Fruit fly (Drosophila melanogaster) whole organism, embryonic: ENCODE results near the gene Aps.

Experiments used
- Abd-B ChIP-seq: fragments of 200-800 bp; sonication (Bioruptor generic); optimal IDR thresholded peaks from 2 replicates; lab custom pipeline; 2018; ENCODE audit warnings: missing biosample characterization, mild to moderate bottlenecking, missing genetic modification characterization, moderate library complexity
- Bdp1 ChIP-seq: fragments of 200-800 bp; sonication (Bioruptor generic); optimal IDR thresholded peaks from 3 replicates; lab custom pipeline; 2016; ENCODE audit warnings: missing biosample characterization, missing genetic modification characterization
- C15 ChIP-seq: fragments of 200-800 bp; sonication (Bioruptor generic); IDR thresholded peaks from 3 replicates; pipeline ENCODE4 v1.3.6; 2022; ENCODE audit warnings: missing biosample characterization, missing genetic modification characterization
- CG11695 ChIP-seq: fragments of 200-800 bp; sonication (Bioruptor generic); IDR thresholded peaks from 3 replicates; pipeline ENCODE4 v1.3.6; 2022; ENCODE audit warnings: missing biosample characterization, missing genetic modification characterization
- CG12104 ChIP-seq: fragments of 200-800 bp; sonication (Bioruptor generic); optimal IDR thresholded peaks from 3 replicates; lab custom pipeline; 2016; ENCODE audit warnings: missing biosample characterization, missing genetic modification characterization
- CG12391 ChIP-seq: fragments of 200-800 bp; sonication (Bioruptor generic); optimal IDR thresholded peaks from 3 replicates; lab custom pipeline; 2018; ENCODE audit warnings: missing biosample characterization, mild to moderate bottlenecking, missing genetic modification characterization, moderate library complexity
- CG13123 ChIP-seq: fragments of 200-800 bp; sonication (Bioruptor generic); optimal IDR thresholded peaks from 2 replicates; lab custom pipeline; 2016; ENCODE audit warnings: missing biosample characterization, missing genetic modification characterization
- CG13424 ChIP-seq: fragments of 200-800 bp; sonication (Bioruptor generic); optimal IDR thresholded peaks from 2 replicates; lab custom pipeline; 2019; ENCODE audit warnings: missing biosample characterization, mild to moderate bottlenecking, missing genetic modification characterization, moderate library complexity
- CG13775 ChIP-seq: fragments of 200-800 bp; sonication (Bioruptor generic); optimal IDR thresholded peaks from 3 replicates; lab custom pipeline; 2017; ENCODE audit warnings: missing biosample characterization, mild to moderate bottlenecking, missing genetic modification characterization
- CG15479 ChIP-seq: fragments of 200-800 bp; sonication (Bioruptor generic); optimal IDR thresholded peaks from 3 replicates; lab custom pipeline; 2019; ENCODE audit warnings: missing biosample characterization, mild to moderate bottlenecking, missing genetic modification characterization, moderate library complexity
- CG15696 ChIP-seq: fragments of 200-800 bp; sonication (Bioruptor generic); optimal IDR thresholded peaks from 2 replicates; lab custom pipeline; 2019; ENCODE audit warnings: missing biosample characterization, mild to moderate bottlenecking, missing genetic modification characterization, moderate library complexity
- CG1603 ChIP-seq: fragments of 200-800 bp; sonication (Bioruptor generic); optimal IDR thresholded peaks from 2 replicates; lab custom pipeline; 2019; ENCODE audit warnings: missing biosample characterization, mild to moderate bottlenecking, missing genetic modification characterization, moderate library complexity
- CG17359 ChIP-seq: fragments of 200-800 bp; sonication (Bioruptor generic); optimal IDR thresholded peaks from 3 replicates; lab custom pipeline; 2018; ENCODE audit warnings: missing biosample characterization, mild to moderate bottlenecking, missing genetic modification characterization, moderate library complexity
- CG17829 ChIP-seq: fragments of 200-800 bp; optimal IDR thresholded peaks from 2 replicates; lab custom pipeline; 2019; ENCODE audit warnings: missing biosample characterization, mild to moderate bottlenecking, missing genetic modification characterization, moderate library complexity
- CG2712 ChIP-seq: fragments of 200-800 bp; optimal IDR thresholded peaks from 3 replicates; lab custom pipeline; 2019; ENCODE audit warnings: missing biosample characterization, mild to moderate bottlenecking, missing genetic modification characterization, moderate library complexity
- CG30020 ChIP-seq: fragments of 200-800 bp; optimal IDR thresholded peaks from 2 replicates; lab custom pipeline; 2019; ENCODE audit warnings: missing biosample characterization, mild to moderate bottlenecking, missing genetic modification characterization, moderate library complexity
- CG32772 ChIP-seq: fragments of 200-800 bp; sonication (Bioruptor generic); IDR thresholded peaks from 2 replicates; pipeline ENCODE4 v1.3.6; 2022; ENCODE audit warnings: missing biosample characterization, missing genetic modification characterization
- CG3838 ChIP-seq: fragments of 200-800 bp; sonication (Bioruptor generic); optimal IDR thresholded peaks from 3 replicates; lab custom pipeline; 2016; ENCODE audit warnings: missing biosample characterization, missing genetic modification characterization
- CG5180 ChIP-seq: fragments of 200-800 bp; sonication (Bioruptor generic); optimal IDR thresholded peaks from 3 replicates; lab custom pipeline; 2017; ENCODE audit warnings: missing biosample characterization, missing genetic modification characterization, mild to moderate bottlenecking, moderate library complexity, missing genetic modification reagents
- CG7556 ChIP-seq: fragments of 200-800 bp; sonication (Bioruptor generic); optimal IDR thresholded peaks from 2 replicates; lab custom pipeline; 2017; ENCODE audit warnings: missing biosample characterization, mild to moderate bottlenecking, missing genetic modification characterization
- CG8478 ChIP-seq: fragments of >200 bp; optimal IDR thresholded peaks from 2 replicates; lab custom pipeline; 2018
- ERR ChIP-seq: fragments of 200-800 bp; sonication (Bioruptor generic); optimal IDR thresholded peaks from 2 replicates; lab custom pipeline; 2016; ENCODE audit warnings: missing biosample characterization, missing genetic modification characterization
- MBD-R2 ChIP-seq: fragments of 200-800 bp; sonication (Bioruptor generic); IDR thresholded peaks from 2 replicates; pipeline ENCODE4 v1.3.6; 2022; ENCODE audit warnings: missing biosample characterization, missing genetic modification characterization
- Med ChIP-seq: fragments of 200-800 bp; sonication (Bioruptor generic); peaks from one replicate; lab custom pipeline; 2016; ENCODE audit warnings: missing biosample characterization, missing genetic modification characterization, mild to moderate bottlenecking, inconsistent platforms, moderate library complexity
- Mes4 ChIP-seq: fragments of 200-800 bp; sonication (Bioruptor generic); optimal IDR thresholded peaks from 2 replicates; lab custom pipeline; 2016; ENCODE audit warnings: missing biosample characterization, missing genetic modification characterization
- Opbp ChIP-seq: fragments of 200-800 bp; sonication (Bioruptor generic); IDR thresholded peaks from 3 replicates; pipeline ENCODE4 v1.3.6; 2022; ENCODE audit warnings: missing biosample characterization, missing genetic modification characterization; ENCODE audit not compliant: partially characterized antibody
- Usf ChIP-seq: fragments of 200-800 bp; sonication (Bioruptor generic); optimal IDR thresholded peaks from 2 replicates; lab custom pipeline; 2017; ENCODE audit warnings: missing genotype, missing biosample characterization, missing genetic modification characterization
- Xrp1 ChIP-seq: fragments of 200-800 bp; sonication (Bioruptor generic); IDR thresholded peaks from 2 replicates; pipeline ENCODE4 v1.3.6; 2022; ENCODE audit warnings: missing biosample characterization, missing genetic modification characterization
- bab2 ChIP-seq: fragments of 200-800 bp; sonication (Bioruptor generic); optimal IDR thresholded peaks from 2 replicates; lab custom pipeline; 2016; ENCODE audit warnings: missing biosample characterization, missing genetic modification characterization
- bbx ChIP-seq: fragments of 200-800 bp; sonication (Bioruptor generic); IDR thresholded peaks from 2 replicates; pipeline ENCODE4 v1.3.6; 2022; ENCODE audit warnings: missing biosample characterization, missing genetic modification characterization; ENCODE audit not compliant: partially characterized antibody
- chinmo ChIP-seq: fragments of 200-800 bp; sonication (Bioruptor generic); IDR thresholded peaks from 4 replicates; pipeline ENCODE4 v1.3.6; 2022; ENCODE audit warnings: missing biosample characterization, missing genetic modification characterization; ENCODE audit not compliant: partially characterized antibody
- crol ChIP-seq: fragments of 200-800 bp; sonication (Bioruptor generic); IDR thresholded peaks from 2 replicates; pipeline ENCODE4 v1.3.6; 2022; ENCODE audit warnings: missing biosample characterization, missing genetic modification characterization
- dpn ChIP-seq, 2 experiments: fragments of 200-800 bp; sonication (Bioruptor generic); optimal IDR thresholded peaks; 3 replicates each; lab custom pipeline; 2016; ENCODE audit warnings: missing biosample characterization in 2 of 2, missing genetic modification characterization in 2 of 2
- dysf ChIP-seq: fragments of 200-800 bp; sonication (Bioruptor generic); IDR thresholded peaks from 3 replicates; pipeline ENCODE4 v1.3.6; 2022; ENCODE audit warnings: missing biosample characterization, missing genetic modification characterization
- ems ChIP-seq: fragments of 200-800 bp; sonication (Bioruptor generic); optimal IDR thresholded peaks from 3 replicates; lab custom pipeline; 2016; ENCODE audit warnings: missing biosample characterization, missing genetic modification characterization
- grau ChIP-seq: fragments of 200-800 bp; optimal IDR thresholded peaks from 3 replicates; lab custom pipeline; 2019; ENCODE audit warnings: missing biosample characterization, mild to moderate bottlenecking, missing genetic modification characterization, moderate library complexity
- kni ChIP-seq: fragments of 200-800 bp; sonication (Bioruptor generic); optimal IDR thresholded peaks from 3 replicates; lab custom pipeline; 2017; ENCODE audit warnings: mild to moderate bottlenecking, missing biosample characterization, missing genetic modification reagents, missing genetic modification characterization
- lola ChIP-seq, 3 experiments: fragments of >200 bp in 2 of 3; fragments of 200-800 bp in 1 of 3; sonication (Bioruptor generic) in 1 of 3; optimal IDR thresholded peaks; 2 replicates each; lab custom pipeline; 2017 to 2019; ENCODE audit warnings: missing biosample characterization in 3 of 3, missing genetic modification characterization in 3 of 3, mild to moderate bottlenecking in 1 of 3, moderate library complexity in 1 of 3
- onecut ChIP-seq: fragments of 200-800 bp; sonication (Bioruptor generic); IDR thresholded peaks from 2 replicates; pipeline ENCODE4 v1.3.6; 2022; ENCODE audit warnings: missing biosample characterization, missing genetic modification characterization
- pros ChIP-seq: fragments of 200-800 bp; sonication (Bioruptor generic); optimal IDR thresholded peaks from 3 replicates; lab custom pipeline; 2019; ENCODE audit warnings: missing biosample characterization, mild to moderate bottlenecking, missing genetic modification characterization, moderate library complexity
- psq ChIP-seq: fragments of 200-800 bp; sonication (Bioruptor generic); optimal IDR thresholded peaks from 2 replicates; lab custom pipeline; 2017; ENCODE audit warnings: missing biosample characterization, missing genetic modification characterization
- sens ChIP-seq: fragments of 200-800 bp; sonication (Bioruptor generic); peaks from one replicate; lab custom pipeline; 2016; ENCODE audit warnings: missing biosample characterization, missing genetic modification characterization
- sqz ChIP-seq: fragments of 200-800 bp; sonication (Bioruptor generic); optimal IDR thresholded peaks from 3 replicates; lab custom pipeline; 2018; ENCODE audit warnings: missing biosample characterization, mild to moderate bottlenecking, missing genetic modification characterization
- stwl ChIP-seq: fragments of 200-800 bp; sonication (Bioruptor generic); optimal IDR thresholded peaks from 3 replicates; lab custom pipeline; 2018; ENCODE audit warnings: missing biosample characterization, mild to moderate bottlenecking, missing genetic modification characterization, moderate library complexity
- tio ChIP-seq: fragments of 200-800 bp; sonication (Bioruptor generic); optimal IDR thresholded peaks from 2 replicates; lab custom pipeline; 2017; ENCODE audit warnings: missing biosample characterization, missing genetic modification characterization, inconsistent platforms
- tll ChIP-seq, 2 experiments: fragments of 200-800 bp in 1 of 2; fragments of >200 bp in 1 of 2; sonication (Bioruptor generic) in 1 of 2; optimal IDR thresholded peaks; 2 replicates each; lab custom pipeline; 2017 to 2019; ENCODE audit warnings: missing biosample characterization in 2 of 2, missing genetic modification characterization in 2 of 2, mild to moderate bottlenecking in 1 of 2, moderate library complexity in 1 of 2
- z ChIP-seq: fragments of 200-800 bp; sonication (Bioruptor generic); IDR thresholded peaks from 3 replicates; pipeline ENCODE4 v1.3.6; 2022; ENCODE audit warnings: missing biosample characterization, missing genetic modification characterization
- zen ChIP-seq: fragments of 200-800 bp; sonication (Bioruptor generic); optimal IDR thresholded peaks from 3 replicates; lab custom pipeline; 2018; ENCODE audit warnings: missing biosample characterization, mild to moderate bottlenecking, missing genetic modification characterization, moderate library complexity
- zfh1 ChIP-seq: fragments of 200-800 bp; sonication (Bioruptor generic); IDR thresholded peaks from 3 replicates; pipeline ENCODE4 v1.3.6; 2022; ENCODE audit warnings: missing biosample characterization, missing genetic modification characterization

Aps gene

dm6 chr3L:10849620-10850302, 49.2 kb downstream of the Aps start (continued):
- TF ChIP-seq CG3838 (GFP tag; lab: Kevin White, UChicago) (no peak), CG12104 (peak; percentile 32), tll (GFP tag; optimal IDR thresholded peaks at IDR 0.05; lab: Kevin White, UChicago) (peak in 1 of 2 experiments; percentile 27), CG2712 (tag; lab: Kevin White, UChicago) (peak; percentile 63), CG30020 (tag; lab: Kevin White, UChicago) (peak; percentile 2), C15 (GFP tag; lab: Robert Waterston, UW) (no peak), stwl (tag; lab: Kevin White, UChicago) (peak; percentile 13), CG32772 (GFP tag; lab: Robert Waterston, UW) (0 out of 2 replicates have a peak, but pooled peaks have one; percentile 17), CG11695 (GFP tag; lab: Robert Waterston, UW) (peak; percentile 20; the same call in 1 of the 3 replicates), sens (peak; percentile 79), Opbp (GFP tag; lab: Robert Waterston, UW) (peak; percentile 13; the same call in 1 of the 3 replicates), zen (tag; lab: Kevin White, UChicago) (peak; percentile 31), sqz (peak; percentile 80), kni (GFP tag; lab: Kevin White, UChicago) (peak; percentile 78), Bdp1 (GFP tag; lab: Kevin White, UChicago) (no peak), Usf (no peak), lola (GFP tag; optimal IDR thresholded peaks at IDR 0.05; lab: Kevin White, UChicago) (peak in 1 of 3 experiments; percentile 62), CG13123 (GFP tag; lab: Kevin White, UChicago) (peak; percentile 2), onecut (GFP tag; lab: Robert Waterston, UW) (peak; percentile 32; the same call in 1 of the 2 replicates), CG15696 (tag; lab: Kevin White, UChicago) (peak; percentile 59), CG12391 (tag; lab: Kevin White, UChicago) (peak; percentile 42), CG17359 (tag; lab: Kevin White, UChicago) (peak; percentile 35), Abd-B (peak; percentile 12), Med (GFP tag; lab: Kevin White, UChicago) (peak; percentile 58), CG7556 (GFP tag; lab: Kevin White, UChicago) (peak; percentile 29), CG17829 (tag; lab: Kevin White, UChicago) (peak; percentile 26), CG8478 (lab: Kevin White, UChicago) (no peak), CG13775 (GFP tag; lab: Kevin White, UChicago) (peak; percentile 43), grau (tag; lab: Kevin White, UChicago) (peak; percentile 42), pros (GFP tag; lab: Kevin White, UChicago) (peak; percentile 27), Xrp1 (GFP tag; lab: Robert Waterston, UW) (peak; percentile 62; the same call in 1 of the 2 replicates), chinmo (GFP tag; lab: Robert Waterston, UW) (0 out of 4 replicates have a peak, but pooled peaks have one; percentile 85), ems (GFP tag; lab: Kevin White, UChicago) (no peak), MBD-R2 (GFP tag; lab: Robert Waterston, UW) (no peak), Mes4 (GFP tag; lab: Kevin White, UChicago) (peak; percentile 2), bbx (GFP tag; lab: Robert Waterston, UW) (no peak), CG1603 (tag; lab: Kevin White, UChicago) (peak; percentile 20), crol (GFP tag; lab: Robert Waterston, UW) (peak; percentile 61), CG5180 (GFP tag; lab: Kevin White, UChicago) (peak; percentile 48), z (0 out of 3 replicates have a peak, but pooled peaks have one; percentile 48), tio (GFP tag; lab: Kevin White, UChicago) (peak; percentile 36), dpn (GFP tag; optimal IDR thresholded peaks at IDR 0.05; lab: Kevin White, UChicago) (peak; percentile 15 to 26), ERR (GFP tag; lab: Kevin White, UChicago) (no peak), CG13424 (tag; lab: Kevin White, UChicago) (peak; percentile 34), psq (GFP tag; lab: Kevin White, UChicago) (peak; percentile 57), zfh1 (GFP tag; lab: Robert Waterston, UW) (peak; percentile 65), bab2 (no peak), CG15479 (GFP tag; lab: Kevin White, UChicago) (peak; percentile 35), dysf (GFP tag; lab: Robert Waterston, UW) (no peak)
